Fruit fly (Drosophila melanogaster) whole organism, wandering third instar larva: ENCODE data around the gene CG18823.

Experiments used
- CG32264 ChIP-seq: fragments of 200-800 bp; sonication (Bioruptor generic); optimal IDR thresholded peaks from 2 replicates; lab custom pipeline; 2016; ENCODE audit warnings: missing biosample characterization, missing genetic modification characterization
- Dfd ChIP-seq: fragments of >200 bp; optimal IDR thresholded peaks from 2 replicates; lab custom pipeline; 2017; ENCODE audit warnings: missing biosample characterization, missing genetic modification characterization
- Myc ChIP-seq: fragments of >200 bp; optimal IDR thresholded peaks from 2 replicates; lab custom pipeline; 2017
- N ChIP-seq: fragments of >200 bp; optimal IDR thresholded peaks from 2 replicates; lab custom pipeline; 2018; ENCODE audit warnings: missing biosample characterization, missing external identifiers, missing genetic modification characterization
- Sp1 ChIP-seq: fragments of 200-800 bp; sonication (Bioruptor generic); optimal IDR thresholded peaks from 3 replicates; lab custom pipeline; 2019; ENCODE audit warnings: missing biosample characterization, mild to moderate bottlenecking, missing genetic modification characterization, moderate library complexity
- h ChIP-seq: fragments of 200-800 bp; sonication (Bioruptor generic); optimal IDR thresholded peaks from 3 replicates; lab custom pipeline; 2016; ENCODE audit warnings: missing biosample characterization, mild to moderate bottlenecking, missing genetic modification characterization
- woc ChIP-seq: sonication (Bioruptor generic); optimal IDR thresholded peaks from 2 replicates; lab custom pipeline; 2016; ENCODE audit warnings: missing biosample characterization, mild to moderate bottlenecking, missing genetic modification characterization

dm6 chrX:940580-941184, 49.6 kb upstream of the CG18823 start, which contains the start of the genes CG3704 and mus81:
- TF ChIP-seq Sp1 (GFP tag; lab: Kevin White, UChicago) (no peak), Dfd (GFP tag; lab: Kevin White, UChicago) (no peak), Myc (no peak), woc (no peak), N (no peak), CG32264 (GFP tag; lab: Kevin White, UChicago) (no peak), h (no peak)
